Fruit fly (Drosophila melanogaster) whole organism, embryonic: ENCODE results near the gene Alg9.

Experiments used
- B-H2 ChIP-seq: fragments of 200-800 bp; sonication (Bioruptor generic); optimal IDR thresholded peaks from 2 replicates; lab custom pipeline; 2018; ENCODE audit warnings: missing biosample characterization, mild to moderate bottlenecking, missing genetic modification characterization
- CG10654 ChIP-seq: fragments of 200-800 bp; sonication (Bioruptor generic); optimal IDR thresholded peaks from 2 replicates; lab custom pipeline; 2016; ENCODE audit warnings: missing biosample characterization, missing genetic modification characterization
- CG11456 ChIP-seq: fragments of 200-800 bp; sonication (Bioruptor generic); IDR thresholded peaks from 3 replicates; pipeline ENCODE4 v1.3.6; 2022; ENCODE audit warnings: missing biosample characterization, missing genetic modification characterization
- CG12236 ChIP-seq: fragments of 200-800 bp; sonication (Bioruptor generic); optimal IDR thresholded peaks from 2 replicates; lab custom pipeline; 2016; ENCODE audit warnings: missing biosample characterization, missing genetic modification characterization
- CG12942 ChIP-seq: fragments of 200-800 bp; sonication (Bioruptor generic); optimal IDR thresholded peaks from 3 replicates; lab custom pipeline; 2016; ENCODE audit warnings: missing biosample characterization, missing genetic modification characterization
- CG14860 ChIP-seq: fragments of 200-800 bp; sonication (Bioruptor generic); IDR thresholded peaks from 3 replicates; pipeline ENCODE4 v1.3.6; 2022; ENCODE audit warnings: missing biosample characterization, missing genetic modification characterization; ENCODE audit not compliant: partially characterized antibody
- CG16779 ChIP-seq: fragments of 200-800 bp; sonication (Bioruptor generic); IDR thresholded peaks from 2 replicates; pipeline ENCODE4 v1.3.6; 2022; ENCODE audit warnings: missing biosample characterization, missing genetic modification characterization
- CG16813 ChIP-seq: fragments of 200-800 bp; sonication (Bioruptor generic); IDR thresholded peaks from 3 replicates; pipeline ENCODE4 v1.3.6; 2022; ENCODE audit warnings: missing biosample characterization, missing genetic modification characterization; ENCODE audit not compliant: partially characterized antibody
- CG17829 ChIP-seq: fragments of 200-800 bp; optimal IDR thresholded peaks from 2 replicates; lab custom pipeline; 2019; ENCODE audit warnings: missing biosample characterization, mild to moderate bottlenecking, missing genetic modification characterization, moderate library complexity
- CG1832 ChIP-seq: fragments of 200-800 bp; sonication (Bioruptor generic); optimal IDR thresholded peaks from 2 replicates; lab custom pipeline; 2017; ENCODE audit warnings: missing biosample characterization, mild to moderate bottlenecking, missing genetic modification characterization, inconsistent platforms
- CG2116 ChIP-seq: fragments of 200-800 bp; sonication (Bioruptor generic); optimal IDR thresholded peaks from 3 replicates; lab custom pipeline; 2018; ENCODE audit warnings: missing biosample characterization, mild to moderate bottlenecking, missing genetic modification characterization
- CG31224 ChIP-seq: fragments of 200-800 bp; sonication (Bioruptor generic); IDR thresholded peaks from 2 replicates; pipeline ENCODE4 v1.3.6; 2022; ENCODE audit warnings: missing biosample characterization, missing genetic modification characterization
- CG33213 ChIP-seq: fragments of 200-800 bp; sonication (Bioruptor generic); optimal IDR thresholded peaks from 3 replicates; lab custom pipeline; 2016; ENCODE audit warnings: missing biosample characterization, missing genetic modification characterization
- CG34224 ChIP-seq: fragments of 200-800 bp; sonication (Bioruptor generic); IDR thresholded peaks from 3 replicates; pipeline ENCODE4 v1.3.6; 2022; ENCODE audit warnings: missing biosample characterization, missing genetic modification characterization; ENCODE audit not compliant: partially characterized antibody
- CG34376 ChIP-seq: fragments of 200-800 bp; sonication (Bioruptor generic); optimal IDR thresholded peaks from 2 replicates; lab custom pipeline; 2018; ENCODE audit warnings: missing biosample characterization, mild to moderate bottlenecking, missing genetic modification characterization
- CG5180 ChIP-seq: fragments of 200-800 bp; sonication (Bioruptor generic); optimal IDR thresholded peaks from 3 replicates; lab custom pipeline; 2017; ENCODE audit warnings: missing biosample characterization, missing genetic modification characterization, mild to moderate bottlenecking, moderate library complexity, missing genetic modification reagents
- CG6689 ChIP-seq: fragments of 200-800 bp; sonication (Bioruptor generic); IDR thresholded peaks from 2 replicates; pipeline ENCODE4 v1.3.6; 2022; ENCODE audit warnings: missing biosample characterization, missing genetic modification characterization
- CG6765 ChIP-seq: fragments of 200-800 bp; sonication (Bioruptor generic); optimal IDR thresholded peaks from 3 replicates; lab custom pipeline; 2017; ENCODE audit warnings: missing biosample characterization, mild to moderate bottlenecking, missing genetic modification characterization
- CG7357 ChIP-seq: fragments of 200-800 bp; sonication (Bioruptor generic); IDR thresholded peaks from 3 replicates; pipeline ENCODE4 v1.3.6; 2022; ENCODE audit warnings: missing biosample characterization, missing genetic modification characterization
- CG7745 ChIP-seq: fragments of 200-800 bp; sonication (Bioruptor generic); optimal IDR thresholded peaks from 2 replicates; lab custom pipeline; 2018; ENCODE audit warnings: missing biosample characterization, mild to moderate bottlenecking, missing genetic modification characterization, moderate library complexity
- CG7987 ChIP-seq: fragments of 200-800 bp; sonication (Bioruptor generic); optimal IDR thresholded peaks from 2 replicates; lab custom pipeline; 2018; ENCODE audit warnings: missing biosample characterization, mild to moderate bottlenecking, missing genetic modification characterization, moderate library complexity
- CG8290 ChIP-seq, 3 experiments: fragments of 200-800 bp; sonication (Bioruptor generic); optimal IDR thresholded peaks; 2 replicates each; lab custom pipeline; 2016 to 2019; ENCODE audit warnings: missing biosample characterization in 3 of 3, missing genetic modification characterization in 3 of 3, mild to moderate bottlenecking in 2 of 3, moderate library complexity in 1 of 3
- Camta ChIP-seq: fragments of 200-800 bp; sonication (Bioruptor generic); optimal IDR thresholded peaks from 2 replicates; lab custom pipeline; 2016; ENCODE audit warnings: missing biosample characterization, missing genetic modification characterization
- Elba2 ChIP-seq: fragments of 200-800 bp; sonication (Bioruptor generic); optimal IDR thresholded peaks from 3 replicates; lab custom pipeline; 2016; ENCODE audit warnings: missing biosample characterization, missing genetic modification characterization
- Fer3 ChIP-seq: fragments of 200-800 bp; sonication (Bioruptor generic); optimal IDR thresholded peaks from 2 replicates; lab custom pipeline; 2018; ENCODE audit warnings: missing biosample characterization, mild to moderate bottlenecking, missing genetic modification characterization, moderate library complexity
- Mad ChIP-seq: fragments of 200-800 bp; sonication (Bioruptor generic); optimal IDR thresholded peaks from 2 replicates; lab custom pipeline; 2016; ENCODE audit warnings: missing biosample characterization, missing genetic modification characterization
- Taf1 ChIP-seq: fragments of 200-800 bp; sonication (Bioruptor generic); IDR thresholded peaks from 2 replicates; pipeline ENCODE4 v1.3.6; 2022; ENCODE audit warnings: missing biosample characterization, missing genetic modification characterization
- bcd ChIP-seq: fragments of 200-800 bp; sonication (Bioruptor generic); optimal IDR thresholded peaks from 2 replicates; lab custom pipeline; 2017; ENCODE audit warnings: missing biosample characterization, mild to moderate bottlenecking, missing genetic modification characterization
- ci ChIP-seq: fragments of 200-800 bp; sonication (Bioruptor generic); IDR thresholded peaks from 3 replicates; pipeline ENCODE4 v1.3.6; 2022; ENCODE audit warnings: missing biosample characterization, missing genetic modification characterization
- croc ChIP-seq: fragments of 200-800 bp; sonication (Bioruptor generic); conservative IDR thresholded peaks from 3 replicates; pipeline ENCODE4 v1.3.6; 2022; ENCODE audit warnings: missing biosample characterization, missing genetic modification characterization
- da ChIP-seq: fragments of 200-800 bp; sonication (Bioruptor generic); optimal IDR thresholded peaks from 2 replicates; lab custom pipeline; 2016; ENCODE audit warnings: missing biosample characterization, missing genetic modification characterization
- gfzf ChIP-seq: fragments of 200-800 bp; sonication (Bioruptor generic); optimal IDR thresholded peaks from 2 replicates; lab custom pipeline; 2016; ENCODE audit warnings: missing biosample characterization, mild to moderate bottlenecking, missing genetic modification characterization, moderate library complexity
- grau ChIP-seq: fragments of 200-800 bp; optimal IDR thresholded peaks from 3 replicates; lab custom pipeline; 2019; ENCODE audit warnings: missing biosample characterization, mild to moderate bottlenecking, missing genetic modification characterization, moderate library complexity
- gsb-n ChIP-seq: fragments of 200-800 bp; sonication (Bioruptor generic); optimal IDR thresholded peaks from 3 replicates; lab custom pipeline; 2018; ENCODE audit warnings: missing biosample characterization, mild to moderate bottlenecking, missing genetic modification characterization
- hkb ChIP-seq, 2 experiments: fragments of 200-800 bp in 1 of 2; fragments of >200 bp in 1 of 2; sonication (Bioruptor generic) in 1 of 2; IDR thresholded peaks in 1 of 2; optimal IDR thresholded peaks in 1 of 2; 2 replicates each; pipeline versions ENCODE4 v1.3.6 to Lab custom; 2017 to 2022; ENCODE audit warnings: missing biosample characterization in 1 of 2, missing genetic modification characterization in 1 of 2
- hth ChIP-seq: fragments of >200 bp; optimal IDR thresholded peaks from 2 replicates; lab custom pipeline; 2017; ENCODE audit warnings: inconsistent platforms
- jigr1 ChIP-seq: fragments of 200-800 bp; sonication (Bioruptor generic); IDR thresholded peaks from 3 replicates; pipeline ENCODE4 v1.3.6; 2022; ENCODE audit warnings: missing biosample characterization, missing genetic modification characterization
- klu ChIP-seq: fragments of 200-800 bp; sonication (Bioruptor generic); IDR thresholded peaks from 2 replicates; pipeline ENCODE4 v1.3.6; 2022; ENCODE audit warnings: missing biosample characterization, missing genetic modification characterization
- knrl ChIP-seq: fragments of 200-800 bp; sonication (Bioruptor generic); IDR thresholded peaks from 3 replicates; pipeline ENCODE4 v1.3.6; 2022; ENCODE audit warnings: missing biosample characterization, missing genetic modification characterization; ENCODE audit not compliant: partially characterized antibody
- lilli ChIP-seq: fragments of 200-800 bp; sonication (Bioruptor generic); optimal IDR thresholded peaks from 3 replicates; lab custom pipeline; 2016; ENCODE audit warnings: missing biosample characterization, missing genetic modification characterization
- mld ChIP-seq: fragments of 200-800 bp; sonication (Bioruptor generic); IDR thresholded peaks from 3 replicates; pipeline ENCODE4 v1.3.6; 2022; ENCODE audit warnings: missing biosample characterization, missing genetic modification characterization; ENCODE audit not compliant: partially characterized antibody
- peb ChIP-seq: fragments of 200-800 bp; sonication (Bioruptor generic); IDR thresholded peaks from 2 replicates; pipeline ENCODE4 v1.3.6; 2022; ENCODE audit warnings: missing biosample characterization, missing genetic modification characterization
- sens-2 ChIP-seq: fragments of 200-800 bp; sonication (Bioruptor generic); IDR thresholded peaks from 2 replicates; pipeline ENCODE4 v1.3.6; 2022; ENCODE audit warnings: missing biosample characterization, missing genetic modification characterization
- sima ChIP-seq: fragments of 200-800 bp; sonication (Bioruptor generic); optimal IDR thresholded peaks from 2 replicates; lab custom pipeline; 2016; ENCODE audit warnings: missing biosample characterization, missing genetic modification characterization
- sna ChIP-seq: fragments of 200-800 bp; sonication (Bioruptor generic); IDR thresholded peaks from 2 replicates; pipeline ENCODE4 v1.3.6; 2022; ENCODE audit warnings: missing biosample characterization, missing genetic modification characterization; ENCODE audit not compliant: partially characterized antibody
- stwl ChIP-seq: fragments of 200-800 bp; sonication (Bioruptor generic); optimal IDR thresholded peaks from 3 replicates; lab custom pipeline; 2018; ENCODE audit warnings: missing biosample characterization, mild to moderate bottlenecking, missing genetic modification characterization, moderate library complexity
- tap ChIP-seq: fragments of 200-800 bp; optimal IDR thresholded peaks from 3 replicates; lab custom pipeline; 2019; ENCODE audit warnings: missing biosample characterization, mild to moderate bottlenecking, missing genetic modification characterization, moderate library complexity
- wor ChIP-seq: fragments of 200-800 bp; sonication (Bioruptor generic); IDR thresholded peaks from 2 replicates; pipeline ENCODE4 v1.3.6; 2022; ENCODE audit warnings: missing biosample characterization, missing genetic modification characterization
- zen ChIP-seq: fragments of 200-800 bp; sonication (Bioruptor generic); optimal IDR thresholded peaks from 3 replicates; lab custom pipeline; 2018; ENCODE audit warnings: missing biosample characterization, mild to moderate bottlenecking, missing genetic modification characterization, moderate library complexity

Alg9 gene

DNA sequence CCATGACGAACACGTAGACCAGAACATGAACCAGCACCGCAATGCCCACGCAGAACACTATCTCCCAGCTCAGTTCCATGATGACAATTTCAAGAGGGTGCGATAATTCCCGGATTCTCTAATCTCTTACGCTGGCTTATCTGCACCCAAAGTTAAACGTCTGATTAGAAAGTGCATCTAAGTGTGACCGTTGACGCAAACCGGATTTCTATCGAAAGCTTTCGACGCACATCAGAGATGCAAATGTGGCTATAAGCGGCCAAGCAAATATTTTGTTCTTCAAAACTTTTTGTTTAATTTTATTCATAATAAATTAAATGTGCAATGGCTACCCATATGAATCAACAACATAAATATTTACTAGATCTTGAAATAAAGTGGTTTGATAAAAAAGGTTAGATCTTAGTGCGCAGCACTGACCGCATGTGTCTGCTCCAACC lies 41.0 kb downstream of the Alg9 start, which contains the start of the genes Kdsr and CG11858 (continued):
- TF ChIP-seq sima (GFP tag; lab: Kevin White, UChicago) (no peak), hkb (optimal IDR thresholded peaks at IDR 0.05; lab: Kevin White, UChicago) (peak; percentile 29), hkb (GFP tag; IDR thresholded peaks at IDR 0.05; lab: Robert Waterston, UW) (peak; percentile 66), lilli (GFP tag; lab: Kevin White, UChicago) (peak; percentile 83), peb (peak; percentile 47; the same call in 1 of the 2 replicates), CG6765 (GFP tag; lab: Kevin White, UChicago) (no peak), knrl (GFP tag; lab: Robert Waterston, UW) (no peak), klu (GFP tag; lab: Robert Waterston, UW) (peak; percentile 38; the same call in 1 of the 2 replicates), CG7745 (tag; lab: Kevin White, UChicago) (no peak), CG17829 (peak; percentile 56), da (GFP tag; lab: Kevin White, UChicago) (no peak), CG10654 (peak; percentile 29), CG33213 (GFP tag; lab: Kevin White, UChicago) (peak; percentile 51), B-H2 (GFP tag; lab: Kevin White, UChicago) (peak; percentile 74), sna (no peak), Taf1 (GFP tag; lab: Robert Waterston, UW) (peak; percentile 52), grau (tag; lab: Kevin White, UChicago) (peak; percentile 73), CG34376 (GFP tag; lab: Kevin White, UChicago) (peak; percentile 77), croc (GFP tag; lab: Robert Waterston, UW) (peak; percentile 39; the same call in 1 of the 3 replicates), zen (peak; percentile 51), ci (GFP tag; lab: Robert Waterston, UW) (peak; percentile 47), CG7357 (GFP tag; lab: Robert Waterston, UW) (peak; percentile 53; the same call in 1 of the 3 replicates), Camta (GFP tag; lab: Kevin White, UChicago) (peak; percentile 16), CG7987 (GFP tag; lab: Kevin White, UChicago) (peak; percentile 48), bcd (GFP tag; lab: Kevin White, UChicago) (no peak), CG14860 (GFP tag; lab: Robert Waterston, UW) (no peak), tap (tag; lab: Kevin White, UChicago) (no peak), CG8290 (GFP tag; optimal IDR thresholded peaks at IDR 0.05; lab: Kevin White, UChicago) (peak; percentile 1), CG8290 (tag; optimal IDR thresholded peaks at IDR 0.05; lab: Kevin White, UChicago) (peak in 1 of 2 experiments; percentile 14), CG12942 (GFP tag; lab: Kevin White, UChicago) (peak; percentile 49), CG31224 (GFP tag; lab: Robert Waterston, UW) (peak; percentile 42; the same call in 1 of the 2 replicates), CG16779 (GFP tag; lab: Robert Waterston, UW) (no peak), gfzf (GFP tag; lab: Kevin White, UChicago) (peak; percentile 66), CG11456 (GFP tag; lab: Robert Waterston, UW) (0 out of 3 replicates have a peak, but pooled peaks have one; percentile 34), wor (peak; percentile 46; the same call in 1 of the 2 replicates), hth (no peak), Mad (peak; percentile 61), Elba2 (GFP tag; lab: Kevin White, UChicago) (no peak), jigr1 (GFP tag; lab: Robert Waterston, UW) (no peak), Fer3 (peak; percentile 61), CG12236 (GFP tag; lab: Kevin White, UChicago) (no peak), CG1832 (no peak), CG16813 (GFP tag; lab: Robert Waterston, UW) (no peak), mld (GFP tag; lab: Robert Waterston, UW) (no peak), gsb-n (tag; lab: Kevin White, UChicago) (no peak), CG6689 (GFP tag; lab: Robert Waterston, UW) (peak; percentile 63), sens-2 (GFP tag; lab: Robert Waterston, UW) (no peak), CG2116 (peak; percentile 63), stwl (peak; percentile 9), CG34224 (GFP tag; lab: Robert Waterston, UW) (no peak), CG5180 (GFP tag; lab: Kevin White, UChicago) (no peak)
